Worm (Caenorhabditis elegans) whole organism, L1 larva: ENCODE data around the gene zip-9.

Experiments
- C04F5.9 ChIP-seq: sonication (generic microtip); optimal IDR thresholded peaks from 2 replicates; lab custom pipeline; 2016; ENCODE audit warnings: missing genetic modification characterization, missing compliant biosample characterization
- C34B4.2 ChIP-seq: sonication (generic microtip); optimal IDR thresholded peaks from 2 replicates; lab custom pipeline; 2017; ENCODE audit warnings: mild to moderate bottlenecking, missing genetic modification characterization, missing compliant biosample characterization
- Y116A8C.19 ChIP-seq: sonication (generic microtip); optimal IDR thresholded peaks from 2 replicates; lab custom pipeline; 2016; ENCODE audit warnings: missing compliant biosample characterization, missing genetic modification characterization, borderline replicate concordance
- aha-1 ChIP-seq: fragments of 150-350 bp; optimal IDR thresholded peaks from 2 replicates; lab custom pipeline; 2014; ENCODE audit warnings: missing biosample characterization, missing genetic modification characterization
- alr-1 ChIP-seq: fragments of 200-800 bp; sonication (Bioruptor generic); optimal IDR thresholded peaks from 2 replicates; lab custom pipeline; 2018; ENCODE audit warnings: borderline replicate concordance, mild to moderate bottlenecking, missing genetic modification characterization, missing compliant biosample characterization
- blmp-1 ChIP-seq: fragments of 150-350 bp; optimal IDR thresholded peaks from 2 replicates; lab custom pipeline; 2014; ENCODE audit warnings: missing biosample characterization, missing genetic modification characterization
- ceh-63 ChIP-seq: fragments of 200-800 bp; sonication (Bioruptor generic); optimal IDR thresholded peaks from 2 replicates; lab custom pipeline; 2018; ENCODE audit warnings: mild to moderate bottlenecking, missing genetic modification characterization, missing compliant biosample characterization
- ceh-8 ChIP-seq: fragments of 200-800 bp; sonication (Bioruptor generic); optimal IDR thresholded peaks from 2 replicates; lab custom pipeline; 2018; ENCODE audit warnings: mild to moderate bottlenecking, missing genetic modification characterization, moderate library complexity, missing compliant biosample characterization
- ceh-90 ChIP-seq: sonication (generic microtip); optimal IDR thresholded peaks from 2 replicates; lab custom pipeline; 2016; ENCODE audit warnings: missing genetic modification characterization, missing compliant biosample characterization
- ces-1 ChIP-seq: fragments of 150-350 bp; optimal IDR thresholded peaks from 2 replicates; lab custom pipeline; 2014; ENCODE audit warnings: missing biosample characterization, missing genetic modification reagents, missing genetic modification characterization
- dsc-1 ChIP-seq: sonication (generic microtip); optimal IDR thresholded peaks from 2 replicates; lab custom pipeline; 2016; ENCODE audit warnings: mild to moderate bottlenecking, missing genetic modification characterization, missing compliant biosample characterization
- efl-1 ChIP-seq, 4 experiments: fragments of 150-350 bp; optimal IDR thresholded peaks in 3 of 4; peaks in 1 of 4; 1 replicate in 1 of 4; 2 replicates in 3 of 4; lab custom pipeline; 2014; ENCODE audit warnings: missing biosample characterization in 2 of 4, missing genetic modification characterization in 2 of 4, missing genetic modification reagents in 2 of 4
- egl-27 ChIP-seq, 2 experiments: fragments of 150-350 bp in 1 of 2; sonication (generic microtip); optimal IDR thresholded peaks; 3 replicates each; lab custom pipeline; 2017 to 2018; ENCODE audit warnings: missing biosample characterization in 2 of 2, missing genetic modification characterization in 2 of 2, missing genetic modification reagents in 2 of 2
- fkh-10 ChIP-seq: sonication (generic microtip); optimal IDR thresholded peaks from 2 replicates; lab custom pipeline; 2017; ENCODE audit warnings: missing biosample characterization, missing genetic modification reagents, missing genetic modification characterization
- fkh-4 ChIP-seq: sonication (generic microtip); optimal IDR thresholded peaks from 2 replicates; lab custom pipeline; 2016; ENCODE audit warnings: missing compliant biosample characterization, missing genetic modification characterization, borderline replicate concordance
- fkh-8 ChIP-seq: sonication (generic microtip); optimal IDR thresholded peaks from 2 replicates; lab custom pipeline; 2016; ENCODE audit warnings: mild to moderate bottlenecking, missing genetic modification characterization, missing compliant biosample characterization
- hlh-17 ChIP-seq: fragments of 200-800 bp; sonication (Bioruptor generic); optimal IDR thresholded peaks from 2 replicates; lab custom pipeline; 2018; ENCODE audit warnings: missing genetic modification characterization, mild to moderate bottlenecking, missing compliant biosample characterization, moderate library complexity, borderline replicate concordance
- hlh-4 ChIP-seq: sonication (generic microtip); optimal IDR thresholded peaks from 2 replicates; lab custom pipeline; 2016; ENCODE audit warnings: mild to moderate bottlenecking, missing genetic modification characterization, missing compliant biosample characterization
- irx-1 ChIP-seq: sonication (generic microtip); optimal IDR thresholded peaks from 2 replicates; lab custom pipeline; 2016; ENCODE audit warnings: missing genetic modification characterization, missing compliant biosample characterization
- lin-13 ChIP-seq: fragments of 150-350 bp; optimal IDR thresholded peaks from 2 replicates; lab custom pipeline; 2014; ENCODE audit warnings: missing biosample characterization, missing genetic modification reagents, missing genetic modification characterization
- lin-35 ChIP-seq, 2 experiments: fragments of 150-350 bp; optimal IDR thresholded peaks; 2 replicates each; lab custom pipeline; 2014; ENCODE audit warnings: missing biosample characterization in 2 of 2, missing genetic modification characterization in 2 of 2, missing genetic modification reagents in 2 of 2
- lir-3 ChIP-seq: sonication (generic microtip); optimal IDR thresholded peaks from 2 replicates; lab custom pipeline; 2016; ENCODE audit warnings: mild to moderate bottlenecking, missing genetic modification characterization, moderate library complexity, missing compliant biosample characterization; ENCODE audit not compliant: poor library complexity
- lsy-2 ChIP-seq, 2 experiments: fragments of 150-350 bp; optimal IDR thresholded peaks; 2 replicates each; lab custom pipeline; 2014; ENCODE audit warnings: missing biosample characterization in 2 of 2, missing genetic modification characterization in 2 of 2
- mab-9 ChIP-seq: fragments of 200-800 bp; sonication (Bioruptor generic); IDR thresholded peaks from 2 replicates; pipeline ENCODE4 v1.3.6; 2022; ENCODE audit warnings: missing genetic modification reagents, missing genetic modification characterization, missing compliant biosample characterization
- mdl-1 ChIP-seq, 2 experiments: fragments of 150-350 bp; optimal IDR thresholded peaks; 2 replicates each; lab custom pipeline; 2014 to 2017; ENCODE audit warnings: missing biosample characterization in 2 of 2, missing genetic modification characterization in 2 of 2, inconsistent platforms in 1 of 2
- mef-2 ChIP-seq: fragments of 150-350 bp; optimal IDR thresholded peaks from 2 replicates; lab custom pipeline; 2014; ENCODE audit warnings: missing biosample characterization, missing genetic modification characterization
- nhr-19 ChIP-seq: fragments of 200-800 bp; sonication (Bioruptor generic); conservative IDR thresholded peaks from 2 replicates; pipeline ENCODE4 v1.3.6; 2022; ENCODE audit warnings: missing genetic modification characterization, missing compliant biosample characterization
- nhr-237 ChIP-seq: fragments of 150-350 bp; optimal IDR thresholded peaks from 2 replicates; lab custom pipeline; 2014; ENCODE audit warnings: missing biosample characterization, missing genetic modification characterization
- nhr-47 ChIP-seq: sonication (generic microtip); optimal IDR thresholded peaks from 2 replicates; lab custom pipeline; 2016; ENCODE audit warnings: mild to moderate bottlenecking, missing genetic modification characterization, moderate library complexity, missing compliant biosample characterization
- nhr-71 ChIP-seq: sonication (generic microtip); optimal IDR thresholded peaks from 2 replicates; lab custom pipeline; 2016; ENCODE audit warnings: mild to moderate bottlenecking, missing genetic modification characterization, moderate library complexity, missing compliant biosample characterization
- nhr-85 ChIP-seq: sonication (generic microtip); peaks from one replicate; lab custom pipeline; 2016; ENCODE audit warnings: missing genetic modification characterization, inconsistent platforms, missing compliant biosample characterization
- pax-3 ChIP-seq: fragments of 200-800 bp; sonication (Bioruptor generic); optimal IDR thresholded peaks from 2 replicates; lab custom pipeline; 2018; ENCODE audit warnings: mild to moderate bottlenecking, missing genetic modification characterization, moderate library complexity, missing compliant biosample characterization
- skn-1 ChIP-seq: fragments of 150-350 bp; optimal IDR thresholded peaks from 2 replicates; lab custom pipeline; 2014; ENCODE audit warnings: missing biosample characterization, missing genetic modification characterization
- snpc-4 ChIP-seq: fragments of 150-350 bp; optimal IDR thresholded peaks from 2 replicates; lab custom pipeline; 2014; ENCODE audit warnings: missing biosample characterization, missing genetic modification characterization
- snu-23 ChIP-seq: sonication (generic microtip); optimal IDR thresholded peaks from 2 replicates; lab custom pipeline; 2016; ENCODE audit warnings: missing genetic modification characterization, missing compliant biosample characterization
- sup-37 ChIP-seq: fragments of 200-800 bp; sonication (Bioruptor generic); optimal IDR thresholded peaks from 2 replicates; lab custom pipeline; 2018; ENCODE audit warnings: mild to moderate bottlenecking, missing genetic modification characterization, missing compliant biosample characterization
- tbx-2 ChIP-seq: sonication (generic microtip); optimal IDR thresholded peaks from 2 replicates; lab custom pipeline; 2016; ENCODE audit warnings: missing genetic modification characterization, missing compliant biosample characterization
- unc-62 ChIP-seq: fragments of 150-350 bp; optimal IDR thresholded peaks from 2 replicates; lab custom pipeline; 2014; ENCODE audit warnings: missing biosample characterization, missing genetic modification reagents, missing genetic modification characterization
- unc-86 ChIP-seq: sonication (generic microtip); optimal IDR thresholded peaks from 2 replicates; lab custom pipeline; 2016; ENCODE audit warnings: missing genetic modification characterization, missing compliant biosample characterization
- unc-98 ChIP-seq: fragments of 200-800 bp; sonication (Bioruptor generic); IDR thresholded peaks from 2 replicates; pipeline ENCODE4 v1.3.6; 2022; ENCODE audit warnings: missing genetic modification characterization, missing compliant biosample characterization
- xbp-1 ChIP-seq: sonication (generic microtip); optimal IDR thresholded peaks from 2 replicates; lab custom pipeline; 2016; ENCODE audit warnings: missing genetic modification characterization, missing compliant biosample characterization
- zag-1 ChIP-seq: fragments of 150-350 bp; optimal IDR thresholded peaks from 2 replicates; lab custom pipeline; 2014; ENCODE audit warnings: missing biosample characterization, missing genetic modification characterization
- ztf-11 ChIP-seq, 2 experiments: sonication (generic microtip); optimal IDR thresholded peaks; 2 replicates each; lab custom pipeline; 2016 to 2017; ENCODE audit warnings: missing genetic modification characterization in 2 of 2, missing biosample characterization in 1 of 2, missing compliant biosample characterization in 1 of 2

The zip-9 gene

ce11 chrV:10947210-10947609 lies 4.9 kb downstream of the zip-9 start:
- TF ChIP-seq fkh-4 (tag; lab: Kevin White, UChicago) (no peak), lsy-2 (tag; optimal IDR thresholded peaks at IDR 0.05; lab: Kevin White, UChicago) (no peak), fkh-8 (tag; lab: Kevin White, UChicago) (peak; percentile 64), ceh-8 (GFP tag; lab: Kevin White, UChicago) (peak; percentile 67), nhr-47 (tag; lab: Kevin White, UChicago) (peak; percentile 38), nhr-71 (tag; lab: Kevin White, UChicago) (peak; percentile 55), fkh-10 (GFP tag; lab: Kevin White, UChicago) (peak; percentile 33)

- no peak for TF ChIP-seq efl-1 (optimal IDR thresholded peaks at IDR 0.05; lab: Kevin White, UChicago)
- TF ChIP-seq efl-1 (GFP tag; optimal IDR thresholded peaks at IDR 0.05 in 1 of 2; lab: Kevin White, UChicago), result peak in 1 of 2 experiments; percentile 3
- no peak for TF ChIP-seq fkh-8 (tag; lab: Kevin White, UChicago)
- no peak for TF ChIP-seq tbx-2
Measured at ce11 chrV:10947930-10948329, 5.7 kb downstream of the zip-9 start, which contains the start of gene F17C11.2. F17C11.2 (plus strand) TSS chrV:10948230.

DNA sequence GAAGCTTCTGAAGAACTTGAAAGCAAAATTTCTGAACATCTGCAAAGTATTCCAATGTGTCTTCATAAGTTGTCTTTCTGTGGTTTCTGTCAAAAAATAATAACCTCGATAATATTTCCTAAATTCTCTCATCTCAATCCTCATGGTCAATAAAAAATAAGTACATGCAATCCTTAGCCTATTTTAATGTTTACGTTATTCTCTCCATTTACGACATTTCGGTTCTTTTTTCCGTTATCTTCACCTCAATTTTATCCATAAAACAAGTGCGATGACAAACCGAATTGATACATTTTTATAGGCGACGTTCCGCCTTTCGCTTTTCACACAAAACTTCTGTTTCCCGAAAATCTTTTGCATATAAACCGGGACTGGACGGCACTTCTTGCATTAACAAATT lies 7.2 kb downstream of the zip-9 start, which contains the start of gene col-153:
TSS of gene col-153 (plus strand) at position 301 of the 400 bp plus-strand sequence.
- TF ChIP-seq blmp-1 (tag; lab: Kevin White, UChicago), result peak; percentile 86
- no peak for TF ChIP-seq unc-98 (GFP tag; lab: Robert Waterston, UW)

DNA sequence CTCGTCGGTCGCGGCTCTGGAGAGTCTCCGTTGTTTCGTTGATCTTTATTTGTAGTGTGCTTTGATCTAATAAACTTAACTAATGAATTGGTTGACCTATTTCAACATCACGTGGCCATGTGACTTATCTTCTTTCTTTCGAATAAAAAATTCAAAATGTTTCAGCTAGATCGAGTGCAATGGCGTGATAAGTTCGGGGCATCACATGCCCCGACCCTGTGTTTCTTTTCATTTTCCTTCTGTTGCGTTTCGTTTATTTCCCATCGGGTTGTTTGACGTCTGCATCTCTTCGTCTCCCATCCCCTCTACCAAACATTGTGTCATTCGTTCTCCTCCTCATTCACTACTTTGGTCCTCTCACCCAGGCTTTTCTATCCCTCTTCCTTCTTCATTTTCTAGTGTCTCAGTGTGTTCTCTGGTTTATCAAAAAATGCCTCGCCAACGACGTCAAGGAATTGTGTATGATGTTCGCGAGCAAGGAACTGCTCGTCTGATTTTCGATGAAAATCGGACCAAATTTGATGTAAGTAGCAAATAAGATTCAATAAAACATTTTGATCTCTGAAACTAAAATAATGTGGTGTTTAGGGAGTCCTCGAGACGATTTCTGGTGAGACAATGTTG lies 9.5 kb downstream of the zip-9 start, which contains the start of gene F17C11.4:
TSS of gene F17C11.4 (plus strand) at position 206 of the 624 bp plus-strand sequence.
- TF ChIP-seq snpc-4 (tag; lab: Kevin White, UChicago) (peak; percentile 71), C04F5.9 (tag; lab: Kevin White, UChicago) (peak; percentile 25), fkh-10 (GFP tag; lab: Kevin White, UChicago) (peak; percentile 35), nhr-237 (tag; lab: Kevin White, UChicago) (no peak), egl-27 (tag; optimal IDR thresholded peaks at IDR 0.05; lab: Kevin White, UChicago) (peak; percentile 59 to 60), C34B4.2 (tag; lab: Kevin White, UChicago) (no peak), tbx-2 (peak; percentile 88), lin-35 (GFP tag; optimal IDR thresholded peaks at IDR 0.05; lab: Kevin White, UChicago) (peak; percentile 69 to 78), fkh-8 (tag; lab: Kevin White, UChicago) (peak; percentile 71), nhr-19 (GFP tag; lab: Robert Waterston, UW) (peak; percentile 96), zag-1 (no peak), mdl-1 (tag; optimal IDR thresholded peaks at IDR 0.05; lab: Kevin White, UChicago) (peak in 1 of 2 experiments; percentile 97), Y116A8C.19 (tag; lab: Kevin White, UChicago) (no peak), skn-1 (peak; percentile 35), mab-9 (peak; percentile 54; the same call in 1 of the 2 replicates), snu-23 (peak; percentile 95), irx-1 (peak; percentile 72), mef-2 (tag; lab: Kevin White, UChicago) (peak; percentile 62), lsy-2 (tag; optimal IDR thresholded peaks at IDR 0.05; lab: Kevin White, UChicago) (peak; percentile 80 to 81), ceh-90 (no peak), ztf-11 (tag; optimal IDR thresholded peaks at IDR 0.05; lab: Kevin White, UChicago) (no peak), lin-13 (peak; percentile 78), ces-1 (GFP tag; lab: Kevin White, UChicago) (no peak), unc-98 (GFP tag; lab: Robert Waterston, UW) (peak; percentile 57; the same call in 1 of the 2 replicates), aha-1 (tag; lab: Kevin White, UChicago) (no peak), lir-3 (tag; lab: Kevin White, UChicago) (peak; percentile 78), nhr-85 (peak; percentile 98), unc-86 (tag; lab: Kevin White, UChicago) (peak; percentile 56), dsc-1 (tag; lab: Kevin White, UChicago) (peak; percentile 67), ceh-63 (GFP tag; lab: Kevin White, UChicago) (no peak), unc-62 (GFP tag; lab: Kevin White, UChicago) (no peak), xbp-1 (tag; lab: Kevin White, UChicago) (peak; percentile 74), hlh-17 (GFP tag; lab: Kevin White, UChicago) (no peak), sup-37 (GFP tag; lab: Kevin White, UChicago) (no peak), hlh-4 (tag; lab: Kevin White, UChicago) (no peak), alr-1 (tag; lab: Kevin White, UChicago) (no peak), pax-3 (no peak)
